Fruit fly (Drosophila melanogaster): ENCODE data around the gene CycD.

The CycD gene

dm6 chrX:15857601-15858284, 51.7 kb downstream of the CycD start, which contains the start of the genes CG46440 and Myb (continued):
- TF ChIP-seq Nf-YB (GFP tag; optimal IDR thresholded peaks at IDR 0.05) = no peak
- TF ChIP-seq danr (GFP tag; IDR thresholded peaks at IDR 0.05) = no peak
- no peak for TF ChIP-seq CG1529 (GFP tag; optimal IDR thresholded peaks at IDR 0.05)
- peak; percentile 82 for TF ChIP-seq knrl (GFP tag; IDR thresholded peaks at IDR 0.05; ENCODE audit: partially characterized antibody)
- no peak for TF ChIP-seq grn (GFP tag; optimal IDR thresholded peaks at IDR 0.05)
- peak; percentile 92; the same call in 1 of the 2 replicates for TF ChIP-seq amos (GFP tag; IDR thresholded peaks at IDR 0.05; ENCODE audit: partially characterized antibody)
- TF ChIP-seq CG10267 (tag; optimal IDR thresholded peaks at IDR 0.05) = peak; percentile 10
- no peak for TF ChIP-seq Kr (GFP tag; optimal IDR thresholded peaks at IDR 0.05)
- no peak for TF ChIP-seq Xrp1 (GFP tag; IDR thresholded peaks at IDR 0.05)
- no peak for TF ChIP-seq CG7839 (tag; optimal IDR thresholded peaks at IDR 0.05)
- peak; percentile 14 for TF ChIP-seq nmo (GFP tag; optimal IDR thresholded peaks at IDR 0.05)
- TF ChIP-seq YL-1 (GFP tag; optimal IDR thresholded peaks at IDR 0.05) = peak; percentile 43
- no peak for TF ChIP-seq crol (GFP tag; IDR thresholded peaks at IDR 0.05)
- no peak for TF ChIP-seq cad (GFP tag; optimal IDR thresholded peaks at IDR 0.05)
- no peak for TF ChIP-seq corto (GFP tag; optimal IDR thresholded peaks at IDR 0.05)
- TF ChIP-seq CG33213 (GFP tag; optimal IDR thresholded peaks at IDR 0.05) = no peak
- TF ChIP-seq E2f2 (GFP tag; IDR thresholded peaks at IDR 0.05) = 0 out of 2 replicates have a peak, but pooled peaks have one; percentile 10
- no peak for TF ChIP-seq pb (GFP tag; optimal IDR thresholded peaks at IDR 0.05)
- peak; percentile 68 for TF ChIP-seq pzg (GFP tag; optimal IDR thresholded peaks at IDR 0.05)
- peak; percentile 88 for TF ChIP-seq CG30020 (tag; optimal IDR thresholded peaks at IDR 0.05)
- no peak for TF ChIP-seq CG3838 (GFP tag; optimal IDR thresholded peaks at IDR 0.05)
- TF ChIP-seq CG2129 (GFP tag; IDR thresholded peaks at IDR 0.05; ENCODE audit: partially characterized antibody) = peak; percentile 59
- TF ChIP-seq bab2 (GFP tag; optimal IDR thresholded peaks at IDR 0.05) = no peak
- peak; percentile 82 for TF ChIP-seq MESR4 (GFP tag; optimal IDR thresholded peaks at IDR 0.05)
- TF ChIP-seq sna (GFP tag; IDR thresholded peaks at IDR 0.05; ENCODE audit: partially characterized antibody) = peak; percentile 57
- TF ChIP-seq zen2 (GFP tag; IDR thresholded peaks at IDR 0.05; ENCODE audit: partially characterized antibody) = no peak
- TF ChIP-seq tin (GFP tag; optimal IDR thresholded peaks at IDR 0.05) = no peak
- peak; percentile 80 for TF ChIP-seq CG8290 (GFP tag; optimal IDR thresholded peaks at IDR 0.05)
- TF ChIP-seq CG8290 (tag; optimal IDR thresholded peaks at IDR 0.05) = peak; percentile 51 to 74
- TF ChIP-seq CG18764 (GFP tag; optimal IDR thresholded peaks at IDR 0.05) = no peak
- peak; percentile 75 for TF ChIP-seq mld (GFP tag; IDR thresholded peaks at IDR 0.05; ENCODE audit: partially characterized antibody)
- TF ChIP-seq oc (tag; optimal IDR thresholded peaks at IDR 0.05) = no peak
- TF ChIP-seq CG18619 (GFP tag; optimal IDR thresholded peaks at IDR 0.05) = no peak
- no peak for TF ChIP-seq hkb (optimal IDR thresholded peaks at IDR 0.05)
- TF ChIP-seq hkb (GFP tag; IDR thresholded peaks at IDR 0.05) = 0 out of 2 replicates have a peak, but pooled peaks have one; percentile 19
- no peak for TF ChIP-seq slp2 (GFP tag; optimal IDR thresholded peaks at IDR 0.05)
- TF ChIP-seq bigmax (GFP tag; optimal IDR thresholded peaks at IDR 0.05) = no peak
- TF ChIP-seq Myb (GFP tag; optimal IDR thresholded peaks at IDR 0.05) = peak; percentile 73
- peak; percentile 56 for TF ChIP-seq hbn (GFP tag; IDR thresholded peaks at IDR 0.05; ENCODE audit: partially characterized antibody)
- peak; percentile 10 for TF ChIP-seq lbe (GFP tag; optimal IDR thresholded peaks at IDR 0.05)
- TF ChIP-seq Dll (GFP tag; IDR thresholded peaks at IDR 0.05; ENCODE audit: partially characterized antibody) = peak; percentile 77
- no peak for TF ChIP-seq CG11723 (GFP tag; optimal IDR thresholded peaks at IDR 0.05)
- TF ChIP-seq CG7963 (GFP tag; IDR thresholded peaks at IDR 0.05; ENCODE audit: partially characterized antibody) = peak; percentile 86
- no peak for TF ChIP-seq CG1792 (GFP tag; optimal IDR thresholded peaks at IDR 0.05)
- no peak for TF ChIP-seq CG17568 (GFP tag; optimal IDR thresholded peaks at IDR 0.05)
- TF ChIP-seq gce (GFP tag; IDR thresholded peaks at IDR 0.05) = no peak
- no peak for TF ChIP-seq zfh2 (GFP tag; optimal IDR thresholded peaks at IDR 0.05)
- TF ChIP-seq Stat92E (GFP tag; optimal IDR thresholded peaks at IDR 0.05) = no peak
- TF ChIP-seq CG15479 (GFP tag; optimal IDR thresholded peaks at IDR 0.05) = no peak

Data from whole organism, embryonic.